Fruit fly (Drosophila melanogaster) whole organism, embryonic: ENCODE measurements around the gene CG33923.

ENCODE experiments used
- CG10431 ChIP-seq: fragments of 200-800 bp; sonication (Bioruptor generic); optimal IDR thresholded peaks from 3 replicates; lab custom pipeline; 2018; ENCODE audit warnings: missing biosample characterization, mild to moderate bottlenecking, missing genetic modification characterization
- CG10565 ChIP-seq: fragments of 200-800 bp; sonication (Bioruptor generic); optimal IDR thresholded peaks from 3 replicates; lab custom pipeline; 2016; ENCODE audit warnings: missing biosample characterization, mild to moderate bottlenecking, missing genetic modification characterization
- CG10654 ChIP-seq: fragments of 200-800 bp; sonication (Bioruptor generic); optimal IDR thresholded peaks from 2 replicates; lab custom pipeline; 2016; ENCODE audit warnings: missing biosample characterization, missing genetic modification characterization
- CG11085 ChIP-seq: fragments of 200-800 bp; sonication (Bioruptor generic); IDR thresholded peaks from 2 replicates; pipeline ENCODE4 v1.3.6; 2022; ENCODE audit warnings: missing biosample characterization, missing genetic modification characterization
- CG12071 ChIP-seq: fragments of 200-800 bp; sonication (Bioruptor generic); optimal IDR thresholded peaks from 3 replicates; lab custom pipeline; 2018; ENCODE audit warnings: missing biosample characterization, mild to moderate bottlenecking, missing genetic modification characterization
- CG12219 ChIP-seq: fragments of 200-800 bp; sonication (Bioruptor generic); optimal IDR thresholded peaks from 3 replicates; lab custom pipeline; 2018; ENCODE audit warnings: missing biosample characterization, mild to moderate bottlenecking, missing genetic modification characterization
- CG12769 ChIP-seq: fragments of 200-800 bp; sonication (Bioruptor generic); optimal IDR thresholded peaks from 2 replicates; lab custom pipeline; 2019; ENCODE audit warnings: missing biosample characterization, mild to moderate bottlenecking, missing genetic modification characterization, moderate library complexity
- CG14014 ChIP-seq: fragments of 200-800 bp; sonication (Bioruptor generic); IDR thresholded peaks from 2 replicates; pipeline ENCODE4 v1.3.6; 2022; ENCODE audit warnings: missing biosample characterization, missing genetic modification characterization
- CG17385 ChIP-seq: fragments of 200-800 bp; sonication (Bioruptor generic); optimal IDR thresholded peaks from 3 replicates; lab custom pipeline; 2018; ENCODE audit warnings: missing biosample characterization, mild to moderate bottlenecking, missing genetic modification characterization
- CG18262 ChIP-seq: fragments of 200-800 bp; optimal IDR thresholded peaks from 3 replicates; lab custom pipeline; 2019; ENCODE audit warnings: missing biosample characterization, mild to moderate bottlenecking, missing genetic modification characterization, moderate library complexity
- CG18476 ChIP-seq: fragments of 200-800 bp; sonication (Bioruptor generic); optimal IDR thresholded peaks from 2 replicates; lab custom pipeline; 2016; ENCODE audit warnings: missing biosample characterization, mild to moderate bottlenecking, missing genetic modification characterization
- CG2712 ChIP-seq: fragments of 200-800 bp; optimal IDR thresholded peaks from 3 replicates; lab custom pipeline; 2019; ENCODE audit warnings: missing biosample characterization, mild to moderate bottlenecking, missing genetic modification characterization, moderate library complexity
- CG33557 ChIP-seq: fragments of 200-800 bp; sonication (Bioruptor generic); optimal IDR thresholded peaks from 2 replicates; lab custom pipeline; 2019; ENCODE audit warnings: missing biosample characterization, mild to moderate bottlenecking, missing genetic modification characterization, moderate library complexity
- CG34224 ChIP-seq: fragments of 200-800 bp; sonication (Bioruptor generic); IDR thresholded peaks from 3 replicates; pipeline ENCODE4 v1.3.6; 2022; ENCODE audit warnings: missing biosample characterization, missing genetic modification characterization; ENCODE audit not compliant: partially characterized antibody
- CG34376 ChIP-seq: fragments of 200-800 bp; sonication (Bioruptor generic); optimal IDR thresholded peaks from 2 replicates; lab custom pipeline; 2018; ENCODE audit warnings: missing biosample characterization, mild to moderate bottlenecking, missing genetic modification characterization
- CG4617 ChIP-seq: fragments of 200-800 bp; sonication (Bioruptor generic); optimal IDR thresholded peaks from 3 replicates; lab custom pipeline; 2016; ENCODE audit warnings: missing biosample characterization, missing genetic modification characterization, borderline replicate concordance
- CG4707 ChIP-seq: fragments of 200-800 bp; sonication (Bioruptor generic); optimal IDR thresholded peaks from 2 replicates; lab custom pipeline; 2018; ENCODE audit warnings: missing biosample characterization, mild to moderate bottlenecking, missing genetic modification characterization, moderate library complexity
- CG6765 ChIP-seq: fragments of 200-800 bp; sonication (Bioruptor generic); optimal IDR thresholded peaks from 3 replicates; lab custom pipeline; 2017; ENCODE audit warnings: missing biosample characterization, mild to moderate bottlenecking, missing genetic modification characterization
- CG8290 ChIP-seq, 3 experiments: fragments of 200-800 bp; sonication (Bioruptor generic); optimal IDR thresholded peaks; 2 replicates each; lab custom pipeline; 2016 to 2019; ENCODE audit warnings: missing biosample characterization in 3 of 3, missing genetic modification characterization in 3 of 3, mild to moderate bottlenecking in 2 of 3, moderate library complexity in 1 of 3
- CG9727 ChIP-seq: fragments of 200-800 bp; sonication (Bioruptor generic); optimal IDR thresholded peaks from 3 replicates; lab custom pipeline; 2017; ENCODE audit warnings: missing biosample characterization, mild to moderate bottlenecking, missing genetic modification characterization
- D19B ChIP-seq: fragments of 200-800 bp; sonication (Bioruptor generic); optimal IDR thresholded peaks from 2 replicates; lab custom pipeline; 2017; ENCODE audit warnings: missing biosample characterization, mild to moderate bottlenecking, missing genetic modification characterization
- Dbx ChIP-seq: fragments of 200-800 bp; sonication (Bioruptor generic); IDR thresholded peaks from 3 replicates; pipeline ENCODE4 v1.3.6; 2022; ENCODE audit warnings: missing biosample characterization, missing genetic modification characterization
- E2f1 ChIP-seq: fragments of 200-800 bp; sonication (Bioruptor generic); IDR thresholded peaks from 2 replicates; pipeline ENCODE4 v1.3.6; 2022; ENCODE audit warnings: missing biosample characterization, missing genetic modification characterization
- E2f2 ChIP-seq: fragments of 200-800 bp; sonication (Bioruptor generic); IDR thresholded peaks from 2 replicates; pipeline ENCODE4 v1.3.6; 2022; ENCODE audit warnings: missing biosample characterization, missing genetic modification characterization
- Eip74EF ChIP-seq, 2 experiments: fragments of 200-800 bp in 1 of 2; fragments of >200 bp in 1 of 2; sonication (Bioruptor generic) in 1 of 2; optimal IDR thresholded peaks; 2 replicates each; lab custom pipeline; 2017 to 2019; ENCODE audit warnings: missing biosample characterization in 2 of 2, missing genetic modification characterization in 2 of 2, mild to moderate bottlenecking in 1 of 2, moderate library complexity in 1 of 2
- Hmx ChIP-seq: fragments of 200-800 bp; sonication (Bioruptor generic); optimal IDR thresholded peaks from 2 replicates; lab custom pipeline; 2016; ENCODE audit warnings: missing biosample characterization, missing genetic modification characterization
- MBD-R2 ChIP-seq: fragments of 200-800 bp; sonication (Bioruptor generic); IDR thresholded peaks from 2 replicates; pipeline ENCODE4 v1.3.6; 2022; ENCODE audit warnings: missing biosample characterization, missing genetic modification characterization
- Mrtf ChIP-seq: fragments of 200-800 bp; sonication (Bioruptor generic); IDR thresholded peaks from 3 replicates; pipeline ENCODE4 v1.3.6; 2022; ENCODE audit warnings: missing biosample characterization, missing genetic modification characterization
- Oaz ChIP-seq: fragments of 200-800 bp; sonication (Bioruptor generic); IDR thresholded peaks from 2 replicates; pipeline ENCODE4 v1.3.6; 2022; ENCODE audit warnings: missing biosample characterization, missing genetic modification characterization
- Ptx1 ChIP-seq: fragments of 200-800 bp; sonication (Bioruptor generic); IDR thresholded peaks from 2 replicates; pipeline ENCODE4 v1.3.6; 2022; ENCODE audit warnings: missing biosample characterization, missing genetic modification characterization
- Ravus ChIP-seq: fragments of 200-800 bp; sonication (Bioruptor generic); IDR thresholded peaks from 2 replicates; pipeline ENCODE4 v1.3.6; 2022; ENCODE audit warnings: missing biosample characterization, missing genetic modification characterization
- bab2 ChIP-seq: fragments of 200-800 bp; sonication (Bioruptor generic); optimal IDR thresholded peaks from 2 replicates; lab custom pipeline; 2016; ENCODE audit warnings: missing biosample characterization, missing genetic modification characterization
- cato ChIP-seq: fragments of 200-800 bp; sonication (Bioruptor generic); optimal IDR thresholded peaks from 2 replicates; lab custom pipeline; 2016; ENCODE audit warnings: missing biosample characterization, missing genetic modification characterization, borderline replicate concordance
- chif ChIP-seq, 2 experiments: fragments of 200-800 bp; sonication (Bioruptor generic); optimal IDR thresholded peaks; 3 replicates each; lab custom pipeline; 2016; ENCODE audit warnings: missing biosample characterization in 2 of 2, missing genetic modification characterization in 2 of 2
- dmrt99B ChIP-seq: fragments of 200-800 bp; sonication (Bioruptor generic); optimal IDR thresholded peaks from 2 replicates; lab custom pipeline; 2018; ENCODE audit warnings: missing biosample characterization, mild to moderate bottlenecking, missing genetic modification characterization, moderate library complexity
- fd102C ChIP-seq: fragments of 200-800 bp; sonication (Bioruptor generic); optimal IDR thresholded peaks from 2 replicates; lab custom pipeline; 2018; ENCODE audit warnings: missing biosample characterization, mild to moderate bottlenecking, missing genetic modification characterization, moderate library complexity
- grau ChIP-seq: fragments of 200-800 bp; optimal IDR thresholded peaks from 3 replicates; lab custom pipeline; 2019; ENCODE audit warnings: missing biosample characterization, mild to moderate bottlenecking, missing genetic modification characterization, moderate library complexity
- hbn ChIP-seq: fragments of 200-800 bp; sonication (Bioruptor generic); IDR thresholded peaks from 2 replicates; pipeline ENCODE4 v1.3.6; 2022; ENCODE audit warnings: missing biosample characterization, missing genetic modification characterization; ENCODE audit not compliant: partially characterized antibody
- lab ChIP-seq: fragments of 200-800 bp; sonication (Bioruptor generic); optimal IDR thresholded peaks from 3 replicates; lab custom pipeline; 2017; ENCODE audit warnings: missing biosample characterization, missing genetic modification characterization, mild to moderate bottlenecking, moderate library complexity, missing genetic modification reagents
- nerfin-2 ChIP-seq: fragments of 200-800 bp; sonication (Bioruptor generic); IDR thresholded peaks from 2 replicates; pipeline ENCODE4 v1.3.6; 2022; ENCODE audit warnings: missing biosample characterization, missing genetic modification characterization; ENCODE audit not compliant: partially characterized antibody
- org-1 ChIP-seq: fragments of 200-800 bp; sonication (Bioruptor generic); optimal IDR thresholded peaks from 2 replicates; lab custom pipeline; 2017; ENCODE audit warnings: missing biosample characterization, missing genetic modification characterization
- row ChIP-seq: fragments of 200-800 bp; sonication (Bioruptor generic); IDR thresholded peaks from 3 replicates; pipeline ENCODE4 v1.3.6; 2022; ENCODE audit warnings: missing biosample characterization, missing genetic modification characterization
- sd ChIP-seq: fragments of 200-800 bp; sonication (Bioruptor generic); optimal IDR thresholded peaks from 3 replicates; lab custom pipeline; 2018; ENCODE audit warnings: missing biosample characterization, mild to moderate bottlenecking, missing genetic modification characterization, moderate library complexity
- tio ChIP-seq: fragments of 200-800 bp; sonication (Bioruptor generic); optimal IDR thresholded peaks from 2 replicates; lab custom pipeline; 2017; ENCODE audit warnings: missing biosample characterization, missing genetic modification characterization, inconsistent platforms
- twi ChIP-seq: fragments of 200-800 bp; optimal IDR thresholded peaks from 2 replicates; lab custom pipeline; 2019; ENCODE audit warnings: missing biosample characterization, mild to moderate bottlenecking, missing genetic modification characterization, moderate library complexity
- wdn ChIP-seq: fragments of 200-800 bp; sonication (Bioruptor generic); IDR thresholded peaks from 2 replicates; pipeline ENCODE4 v1.3.6; 2022; ENCODE audit warnings: missing biosample characterization, missing genetic modification characterization
- yki ChIP-seq: fragments of >200 bp; optimal IDR thresholded peaks from 3 replicates; lab custom pipeline; 2018
- zfh1 ChIP-seq: fragments of 200-800 bp; sonication (Bioruptor generic); IDR thresholded peaks from 3 replicates; pipeline ENCODE4 v1.3.6; 2022; ENCODE audit warnings: missing biosample characterization, missing genetic modification characterization

Gene CG33923

dm6 chr2L:1333828-1334227 lies 8.1 kb downstream of the CG33923 start, which contains the start of gene CG5440:
Gene CG5440, plus strand, starts transcription at chr2L:1334128.
- TF ChIP-seq CG6765 (no peak), row (GFP tag; lab: Robert Waterston, UW) (no peak), CG12769 (tag; lab: Kevin White, UChicago) (no peak), CG34224 (GFP tag; lab: Robert Waterston, UW) (no peak), Oaz (no peak), CG34376 (GFP tag; lab: Kevin White, UChicago) (no peak), Eip74EF (GFP tag; optimal IDR thresholded peaks at IDR 0.05; lab: Kevin White, UChicago) (no peak), D19B (GFP tag; lab: Kevin White, UChicago) (no peak), CG33557 (GFP tag; lab: Kevin White, UChicago) (no peak), CG10565 (GFP tag; lab: Kevin White, UChicago) (no peak), Ravus (no peak), nerfin-2 (GFP tag; lab: Robert Waterston, UW) (no peak), CG18262 (tag; lab: Kevin White, UChicago) (no peak), twi (tag; lab: Kevin White, UChicago) (no peak)
- TF ChIP-seq, all 482 proteins: peak for 0

- TF ChIP-seq CG10654 (no peak), cato (GFP tag; lab: Kevin White, UChicago) (no peak), dmrt99B (tag; lab: Kevin White, UChicago) (no peak), CG18476 (GFP tag; lab: Kevin White, UChicago) (no peak), bab2 (GFP tag; lab: Kevin White, UChicago) (no peak), CG10431 (GFP tag; lab: Kevin White, UChicago) (no peak), Mrtf (GFP tag; lab: Robert Waterston, UW) (no peak), MBD-R2 (GFP tag; lab: Robert Waterston, UW) (no peak), sd (tag; lab: Kevin White, UChicago) (no peak), CG14014 (GFP tag; lab: Robert Waterston, UW) (no peak), CG4617 (GFP tag; lab: Kevin White, UChicago) (no peak), Hmx (GFP tag; lab: Kevin White, UChicago) (no peak), org-1 (GFP tag; lab: Kevin White, UChicago) (no peak), hbn (no peak), CG11085 (GFP tag; lab: Robert Waterston, UW) (no peak), CG4707 (GFP tag; lab: Kevin White, UChicago) (no peak)
- TF ChIP-seq, all 482 proteins: peak for 0
Observed at dm6 chr2L:1328861-1329260, 13.0 kb downstream of the CG33923 start, which contains the start of gene a5. Gene a5, plus strand, starts transcription at chr2L:1329161.

- TF ChIP-seq grau (tag; lab: Kevin White, UChicago) (peak; percentile 47), wdn (GFP tag; lab: Robert Waterston, UW) (no peak), CG12071 (no peak), E2f1 (no peak), Ptx1 (GFP tag; lab: Robert Waterston, UW) (peak; percentile 44; the same call in 1 of the 2 replicates), fd102C (GFP tag; lab: Kevin White, UChicago) (no peak), CG2712 (tag; lab: Kevin White, UChicago) (peak; percentile 28), Dbx (GFP tag; lab: Robert Waterston, UW) (0 out of 3 replicates have a peak, but pooled peaks have one; percentile 20), CG9727 (peak; percentile 22), zfh1 (peak; percentile 57; the same call in 2 of the 3 replicates), CG12219 (peak; percentile 6), row (GFP tag; lab: Robert Waterston, UW) (peak; percentile 68; the same call in 2 of the 3 replicates), E2f2 (GFP tag; lab: Robert Waterston, UW) (peak; percentile 17; the same call in 1 of the 2 replicates), tio (peak; percentile 21), CG18476 (GFP tag; lab: Kevin White, UChicago) (no peak), CG17385 (peak; percentile 19), chif (GFP tag; optimal IDR thresholded peaks at IDR 0.05; lab: Kevin White, UChicago) (peak in 1 of 2 experiments; percentile 2), lab (peak; percentile 76), yki (lab: Kevin White, UChicago) (no peak), CG8290 (GFP tag; optimal IDR thresholded peaks at IDR 0.05; lab: Kevin White, UChicago) (no peak), CG8290 (tag; optimal IDR thresholded peaks at IDR 0.05; lab: Kevin White, UChicago) (peak in 1 of 2 experiments; percentile 24)
Observed at dm6 chr2L:1316422-1316821, 25.5 kb downstream of the CG33923 start.
